Worm (Caenorhabditis elegans): Measurements from ENCODE around the gene nhr-171.

The nhr-171 gene

DNA sequence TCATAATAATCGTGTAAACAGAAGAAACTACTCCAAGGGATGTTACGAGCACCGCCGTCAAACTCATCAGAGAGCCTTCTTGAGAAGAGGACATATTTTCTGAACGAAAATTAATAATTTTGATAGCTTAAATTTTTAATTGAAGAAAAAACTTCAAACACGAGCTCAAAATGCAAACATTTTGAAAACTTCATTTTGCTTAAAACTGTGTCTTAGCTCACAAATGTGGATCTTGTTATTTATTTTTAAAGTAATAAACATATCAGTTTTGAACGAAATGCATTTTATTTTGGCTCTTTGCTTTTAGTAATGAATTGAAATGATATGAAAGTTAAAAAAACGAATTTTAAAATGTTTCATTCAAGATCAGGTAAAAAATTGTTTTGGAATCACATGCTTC, 24.0 kb upstream of the nhr-171 start, which contains the start of gene srbc-7:
TSS of gene srbc-7 (minus strand) at position 101 of the 400 bp plus-strand sequence.
- TF ChIP-seq zip-11 (GFP tag; IDR thresholded peaks at IDR 0.05) (no peak), gei-8 (GFP tag; optimal IDR thresholded peaks at IDR 0.05) (no peak), nhr-11 (tag; optimal IDR thresholded peaks at IDR 0.05) (no peak), unc-130 (GFP tag; optimal IDR thresholded peaks at IDR 0.05) (no peak), dpl-1 (GFP tag; optimal IDR thresholded peaks at IDR 0.05) (no peak), mep-1 (tag; optimal IDR thresholded peaks at IDR 0.05) (no peak), lin-13 (GFP tag; optimal IDR thresholded peaks at IDR 0.05) (no peak), saeg-2 (GFP tag; IDR thresholded peaks at IDR 0.05) (no peak), nhr-111 (GFP tag; optimal IDR thresholded peaks at IDR 0.05) (no peak), snpc-4 (tag; optimal IDR thresholded peaks at IDR 0.05) (no peak), daf-8 (GFP tag; IDR thresholded peaks at IDR 0.05) (no peak), ceh-20 (GFP tag; IDR thresholded peaks at IDR 0.05) (no peak), fkh-10 (GFP tag; optimal IDR thresholded peaks at IDR 0.05) (no peak)

DNA sequence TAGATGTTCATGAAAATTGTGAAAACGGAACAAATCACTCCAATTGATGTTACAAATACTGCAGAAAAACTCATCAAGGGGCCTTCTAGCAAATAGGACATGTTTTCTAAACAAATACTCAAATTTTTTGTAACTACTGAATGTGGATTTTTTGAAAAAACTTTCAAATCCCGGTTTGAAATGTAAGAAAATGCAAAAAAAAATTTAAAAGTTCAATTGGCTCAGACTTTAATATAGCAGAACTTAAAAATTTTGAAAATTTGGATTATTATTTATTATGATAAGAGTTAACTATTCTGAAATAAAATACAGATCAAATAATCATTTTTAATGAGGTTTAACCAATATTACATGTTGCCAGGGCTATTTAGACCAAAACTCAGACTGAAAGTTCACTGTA, 21.2 kb upstream of the nhr-171 start, which contains the start of gene srbc-9:
TSS of gene srbc-9 (minus strand) at position 101 of the 400 bp plus-strand sequence.
- no peak for TF ChIP-seq hif-1 (tag; optimal IDR thresholded peaks at IDR 0.05)
- no peak for TF ChIP-seq unc-130 (GFP tag; optimal IDR thresholded peaks at IDR 0.05)
- TF ChIP-seq ceh-62 (tag; optimal IDR thresholded peaks at IDR 0.05) = no peak

DNA sequence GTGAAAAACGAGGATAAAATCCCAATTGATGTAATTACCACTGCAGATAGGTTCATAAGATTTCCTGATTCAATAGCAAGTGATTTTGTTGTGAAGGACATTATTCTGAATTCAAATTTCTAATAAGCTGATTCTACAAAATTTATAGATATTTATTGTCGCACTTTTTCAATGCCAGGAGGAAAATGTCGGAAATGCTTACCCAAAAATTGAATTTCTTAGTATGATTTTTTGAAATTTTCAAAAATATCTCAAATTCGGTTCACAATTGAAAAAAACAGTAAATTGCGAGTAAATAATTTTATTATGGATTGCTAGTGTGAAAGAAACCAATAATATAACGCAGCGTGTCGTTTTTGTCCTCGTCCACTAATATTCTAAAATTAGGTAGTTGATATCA, 18.6 kb upstream of the nhr-171 start, which contains the start of gene srbc-10:
TSS of gene srbc-10 (minus strand) at position 101 of the 400 bp plus-strand sequence.
- TF ChIP-seq hmg-1.1 (GFP tag; IDR thresholded peaks at IDR 0.05) (no peak), nhr-237 (tag; optimal IDR thresholded peaks at IDR 0.05) (no peak), T26A8.4 (GFP tag; IDR thresholded peaks at IDR 0.05) (no peak), daf-16 (GFP tag; optimal IDR thresholded peaks at IDR 0.05) (no peak), daf-16 (tag; optimal IDR thresholded peaks at IDR 0.05) (no peak), daf-8 (GFP tag; IDR thresholded peaks at IDR 0.05) (no peak), jun-1 (tag; optimal IDR thresholded peaks at IDR 0.05) (no peak), Y105C5A.15 (GFP tag; IDR thresholded peaks at IDR 0.05) (no peak), Y75B8A.6 (GFP tag; IDR thresholded peaks at IDR 0.05) (no peak), dmd-6 (GFP tag; IDR thresholded peaks at IDR 0.05) (no peak), lir-3 (tag; optimal IDR thresholded peaks at IDR 0.05) (no peak)

DNA sequence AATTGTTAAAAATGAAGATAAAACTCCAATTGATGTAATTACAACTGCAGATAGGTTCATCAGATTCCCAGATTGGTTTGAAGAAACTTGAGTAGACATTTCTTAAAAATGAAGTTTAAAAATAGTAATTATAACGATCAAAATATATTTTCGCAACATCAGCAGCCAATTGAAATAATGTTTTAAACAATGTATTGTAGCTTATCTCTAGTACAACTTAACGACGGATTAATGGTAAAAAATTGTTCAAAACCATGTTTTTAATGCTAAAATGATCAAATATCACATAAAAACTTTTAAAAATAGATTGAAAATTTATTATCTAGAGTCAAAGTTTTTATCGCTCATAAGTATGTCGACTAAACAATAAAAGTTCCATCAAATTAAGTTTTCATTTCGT, 16.4 kb upstream of the nhr-171 start, which contains the start of gene srbc-11:
TSS of gene srbc-11 (minus strand) at position 101 of the 400 bp plus-strand sequence.
- no peak for TF ChIP-seq zfp-3 (GFP tag; conservative IDR thresholded peaks at IDR 0.05)
- no peak for TF ChIP-seq zag-1 (tag; optimal IDR thresholded peaks at IDR 0.05)
- TF ChIP-seq set-16 (GFP tag; IDR thresholded peaks at IDR 0.05) = no peak

DNA sequence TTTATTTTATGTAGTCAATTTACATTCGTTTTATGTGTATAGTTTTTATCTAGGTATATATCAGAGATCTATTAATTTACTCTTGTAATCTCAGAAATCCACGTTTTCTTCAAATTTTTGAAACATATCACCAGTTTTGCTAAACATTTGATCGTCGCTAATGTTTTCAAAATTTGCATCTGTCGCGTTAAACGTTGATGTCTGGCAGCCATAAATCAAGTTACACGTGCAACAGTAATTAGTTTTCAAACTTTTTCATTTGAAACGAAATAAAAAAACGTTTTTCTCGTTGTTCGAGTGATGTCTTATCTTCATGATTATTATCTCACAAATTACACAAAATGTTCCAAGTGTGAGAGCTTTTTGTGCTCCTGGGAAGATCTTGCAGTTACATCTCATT, 14.1 kb upstream of the nhr-171 start, which contains the start of gene srh-79:
TSS of gene srh-79 (plus strand) at position 301 of the 400 bp plus-strand sequence.
- TF ChIP-seq nhr-76 (tag; optimal IDR thresholded peaks at IDR 0.05) (no peak), lin-1 (GFP tag; IDR thresholded peaks at IDR 0.05) (no peak), fos-1 (tag; optimal IDR thresholded peaks at IDR 0.05) (no peak), nhr-28 (tag; optimal IDR thresholded peaks at IDR 0.05) (no peak)

DNA sequence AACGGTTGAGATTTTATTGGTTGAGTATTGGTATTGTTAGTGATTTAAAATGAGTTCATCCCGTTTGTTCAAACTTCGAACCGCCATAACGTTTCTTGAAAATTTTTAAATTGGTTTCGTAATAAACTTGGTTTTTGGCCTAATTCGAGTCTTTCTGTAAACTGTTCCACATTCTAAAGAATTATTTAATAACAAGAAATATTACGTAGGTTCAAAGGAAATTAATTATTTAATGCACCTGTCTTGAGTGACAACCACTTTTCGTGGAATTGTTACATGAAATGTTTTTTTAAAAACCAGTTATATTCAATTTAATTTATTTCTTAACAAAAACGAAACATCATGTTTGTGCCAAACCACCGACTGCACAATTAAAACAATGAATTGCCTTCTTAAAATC, 10.4 kb upstream of the nhr-171 start:
- TF ChIP-seq aha-1 (tag) (no peak), ceh-20 (GFP tag; IDR thresholded peaks at IDR 0.05) (no peak), ama-1 (optimal IDR thresholded peaks at IDR 0.05) (no peak), set-16 (GFP tag; IDR thresholded peaks at IDR 0.05) (no peak), nhr-10 (tag; optimal IDR thresholded peaks at IDR 0.05) (no peak), nhr-76 (tag; optimal IDR thresholded peaks at IDR 0.05) (no peak), daf-16 (GFP tag; optimal IDR thresholded peaks at IDR 0.05) (no peak), daf-16 (tag; optimal IDR thresholded peaks at IDR 0.05) (no peak), zip-2 (tag; optimal IDR thresholded peaks at IDR 0.05) (no peak), Y105C5A.15 (GFP tag; IDR thresholded peaks at IDR 0.05) (no peak), unc-39 (tag; optimal IDR thresholded peaks at IDR 0.05) (no peak), pha-4 (GFP tag; IDR thresholded peaks at IDR 0.05) (no peak), pha-4 (tag; optimal IDR thresholded peaks at IDR 0.05) (no peak), dve-1 (tag; optimal IDR thresholded peaks at IDR 0.05; ENCODE audit: insufficient read depth) (no peak), lin-39 (tag; optimal IDR thresholded peaks at IDR 0.05) (no peak), ctbp-1 (GFP tag; IDR thresholded peaks at IDR 0.05) (no peak), fkh-10 (GFP tag; optimal IDR thresholded peaks at IDR 0.05) (no peak), ces-1 (GFP tag; optimal IDR thresholded peaks at IDR 0.05) (no peak), sdz-12 (GFP tag; optimal IDR thresholded peaks at IDR 0.05) (no peak), tra-1 (GFP tag; IDR thresholded peaks at IDR 0.05) (no peak)

All from whole organism, L4 larva.